Fruit fly (Drosophila melanogaster) whole organism, embryonic: ENCODE measurements around the gene caup.

ENCODE experiments used
- Aef1 ChIP-seq: fragments of 200-800 bp; sonication (Bioruptor generic); IDR thresholded peaks from 3 replicates; pipeline ENCODE4 v1.3.6; 2022; ENCODE audit warnings: missing biosample characterization, missing genetic modification characterization
- Asciz ChIP-seq: fragments of 200-800 bp; sonication (Bioruptor generic); optimal IDR thresholded peaks from 2 replicates; lab custom pipeline; 2017; ENCODE audit warnings: missing biosample characterization, mild to moderate bottlenecking, missing genetic modification characterization, missing genetic modification reagents
- B-H1 ChIP-seq: fragments of 200-800 bp; sonication (Bioruptor generic); IDR thresholded peaks from 3 replicates; pipeline ENCODE4 v1.3.6; 2022; ENCODE audit warnings: missing biosample characterization, missing genetic modification characterization
- CG10209 ChIP-seq: fragments of 200-800 bp; sonication (Bioruptor generic); optimal IDR thresholded peaks from 3 replicates; lab custom pipeline; 2017; ENCODE audit warnings: missing biosample characterization, mild to moderate bottlenecking, missing genetic modification characterization, missing genetic modification reagents
- CG11504 ChIP-seq: fragments of 200-800 bp; sonication (Bioruptor generic); optimal IDR thresholded peaks from 3 replicates; lab custom pipeline; 2019; ENCODE audit warnings: missing biosample characterization, mild to moderate bottlenecking, missing genetic modification characterization, moderate library complexity
- CG12391 ChIP-seq: fragments of 200-800 bp; sonication (Bioruptor generic); optimal IDR thresholded peaks from 3 replicates; lab custom pipeline; 2018; ENCODE audit warnings: missing biosample characterization, mild to moderate bottlenecking, missing genetic modification characterization, moderate library complexity
- CG14441 ChIP-seq: fragments of 200-800 bp; sonication (Bioruptor generic); IDR thresholded peaks from 2 replicates; pipeline ENCODE4 v1.3.6; 2022; ENCODE audit warnings: missing biosample characterization, missing genetic modification characterization
- CG17802 ChIP-seq: fragments of 200-800 bp; sonication (Bioruptor generic); optimal IDR thresholded peaks from 2 replicates; lab custom pipeline; 2018; ENCODE audit warnings: missing biosample characterization, mild to moderate bottlenecking, missing genetic modification characterization, moderate library complexity
- CG17829 ChIP-seq: fragments of 200-800 bp; optimal IDR thresholded peaks from 2 replicates; lab custom pipeline; 2019; ENCODE audit warnings: missing biosample characterization, mild to moderate bottlenecking, missing genetic modification characterization, moderate library complexity
- CG18262 ChIP-seq: fragments of 200-800 bp; optimal IDR thresholded peaks from 3 replicates; lab custom pipeline; 2019; ENCODE audit warnings: missing biosample characterization, mild to moderate bottlenecking, missing genetic modification characterization, moderate library complexity
- CG30403 ChIP-seq: fragments of 200-800 bp; sonication (Bioruptor generic); optimal IDR thresholded peaks from 3 replicates; lab custom pipeline; 2016; ENCODE audit warnings: missing biosample characterization, missing genetic modification characterization
- CG31441 ChIP-seq: fragments of 200-800 bp; sonication (Bioruptor generic); IDR thresholded peaks from 2 replicates; pipeline ENCODE4 v1.3.6; 2022; ENCODE audit warnings: missing biosample characterization, missing genetic modification characterization
- CG3281 ChIP-seq: fragments of 200-800 bp; sonication (Bioruptor generic); optimal IDR thresholded peaks from 3 replicates; lab custom pipeline; 2017; ENCODE audit warnings: missing biosample characterization, mild to moderate bottlenecking, missing genetic modification characterization
- CG33557 ChIP-seq: fragments of 200-800 bp; sonication (Bioruptor generic); optimal IDR thresholded peaks from 2 replicates; lab custom pipeline; 2019; ENCODE audit warnings: missing biosample characterization, mild to moderate bottlenecking, missing genetic modification characterization, moderate library complexity
- CG3407 ChIP-seq: fragments of 200-800 bp; sonication (Bioruptor generic); optimal IDR thresholded peaks from 2 replicates; lab custom pipeline; 2018; ENCODE audit warnings: missing biosample characterization, mild to moderate bottlenecking, missing genetic modification characterization
- CG4328 ChIP-seq: fragments of 200-800 bp; sonication (Bioruptor generic); optimal IDR thresholded peaks from 3 replicates; lab custom pipeline; 2017; ENCODE audit warnings: missing biosample characterization, missing genetic modification reagents, missing genetic modification characterization
- CG4617 ChIP-seq: fragments of 200-800 bp; sonication (Bioruptor generic); optimal IDR thresholded peaks from 3 replicates; lab custom pipeline; 2016; ENCODE audit warnings: missing biosample characterization, missing genetic modification characterization, borderline replicate concordance
- CG4707 ChIP-seq: fragments of 200-800 bp; sonication (Bioruptor generic); optimal IDR thresholded peaks from 2 replicates; lab custom pipeline; 2018; ENCODE audit warnings: missing biosample characterization, mild to moderate bottlenecking, missing genetic modification characterization, moderate library complexity
- CG4730 ChIP-seq: fragments of 200-800 bp; sonication (Bioruptor generic); IDR thresholded peaks from 2 replicates; pipeline ENCODE4 v1.3.6; 2022; ENCODE audit warnings: missing biosample characterization, missing genetic modification characterization
- CG4820 ChIP-seq: fragments of 200-800 bp; sonication (Bioruptor generic); optimal IDR thresholded peaks from 3 replicates; lab custom pipeline; 2016; ENCODE audit warnings: missing biosample characterization, missing genetic modification characterization
- CG6813 ChIP-seq: fragments of 200-800 bp; sonication (Bioruptor generic); optimal IDR thresholded peaks from 2 replicates; lab custom pipeline; 2017; ENCODE audit warnings: missing biosample characterization, missing genetic modification characterization, mild to moderate bottlenecking, moderate library complexity, missing genetic modification reagents
- CG8359 ChIP-seq: fragments of 200-800 bp; sonication (Bioruptor generic); optimal IDR thresholded peaks from 2 replicates; lab custom pipeline; 2017; ENCODE audit warnings: missing biosample characterization, mild to moderate bottlenecking, missing genetic modification characterization, borderline replicate concordance
- CG9437 ChIP-seq: fragments of 200-800 bp; sonication (Bioruptor generic); optimal IDR thresholded peaks from 2 replicates; lab custom pipeline; 2018; ENCODE audit warnings: missing biosample characterization, mild to moderate bottlenecking, missing genetic modification characterization
- CTCF ChIP-seq: fragments of 200-800 bp; sonication (Bioruptor generic); optimal IDR thresholded peaks from 2 replicates; lab custom pipeline; 2017; ENCODE audit warnings: missing biosample characterization, mild to moderate bottlenecking, missing genetic modification characterization, moderate library complexity
- CoRest ChIP-seq: fragments of 200-800 bp; sonication (Bioruptor generic); optimal IDR thresholded peaks from 3 replicates; lab custom pipeline; 2018; ENCODE audit warnings: missing biosample characterization, mild to moderate bottlenecking, missing genetic modification characterization, moderate library complexity
- Doc3 ChIP-seq: fragments of 200-800 bp; sonication (Bioruptor generic); IDR thresholded peaks from 3 replicates; pipeline ENCODE4 v1.3.6; 2022; ENCODE audit warnings: missing biosample characterization, missing genetic modification characterization; ENCODE audit not compliant: partially characterized antibody
- Hr51 ChIP-seq, 2 experiments: fragments of 200-800 bp; sonication (Bioruptor generic); optimal IDR thresholded peaks; 2 replicates in 1 of 2; 3 replicates in 1 of 2; lab custom pipeline; 2016 to 2018; ENCODE audit warnings: missing biosample characterization in 2 of 2, missing genetic modification characterization in 2 of 2, mild to moderate bottlenecking in 1 of 2, moderate library complexity in 1 of 2
- MTF-1 ChIP-seq: fragments of 200-800 bp; sonication (Bioruptor generic); optimal IDR thresholded peaks from 2 replicates; lab custom pipeline; 2018; ENCODE audit warnings: missing biosample characterization, mild to moderate bottlenecking, missing genetic modification characterization, borderline replicate concordance
- Meics ChIP-seq: fragments of 200-800 bp; sonication (Bioruptor generic); optimal IDR thresholded peaks from 2 replicates; lab custom pipeline; 2017; ENCODE audit warnings: missing biosample characterization, mild to moderate bottlenecking, missing genetic modification characterization
- Nf-YA ChIP-seq: fragments of 200-800 bp; sonication (Bioruptor generic); IDR thresholded peaks from 2 replicates; pipeline ENCODE4 v1.3.6; 2022; ENCODE audit warnings: missing biosample characterization, missing genetic modification characterization
- Ptx1 ChIP-seq: fragments of 200-800 bp; sonication (Bioruptor generic); IDR thresholded peaks from 2 replicates; pipeline ENCODE4 v1.3.6; 2022; ENCODE audit warnings: missing biosample characterization, missing genetic modification characterization
- Sox100B ChIP-seq: fragments of 200-800 bp; sonication (Bioruptor generic); optimal IDR thresholded peaks from 3 replicates; lab custom pipeline; 2018; ENCODE audit warnings: missing biosample characterization, mild to moderate bottlenecking, missing genetic modification characterization
- Xbp1 ChIP-seq: fragments of 200-800 bp; sonication (Bioruptor generic); optimal IDR thresholded peaks from 3 replicates; lab custom pipeline; 2016; ENCODE audit warnings: missing biosample characterization, mild to moderate bottlenecking, missing genetic modification characterization
- bcd ChIP-seq: fragments of 200-800 bp; sonication (Bioruptor generic); optimal IDR thresholded peaks from 2 replicates; lab custom pipeline; 2017; ENCODE audit warnings: missing biosample characterization, mild to moderate bottlenecking, missing genetic modification characterization
- da ChIP-seq: fragments of 200-800 bp; sonication (Bioruptor generic); optimal IDR thresholded peaks from 2 replicates; lab custom pipeline; 2016; ENCODE audit warnings: missing biosample characterization, missing genetic modification characterization
- dmrt11E ChIP-seq: fragments of 200-800 bp; sonication (Bioruptor generic); optimal IDR thresholded peaks from 3 replicates; lab custom pipeline; 2018; ENCODE audit warnings: missing biosample characterization, mild to moderate bottlenecking, missing genetic modification characterization, moderate library complexity
- fd96Cb ChIP-seq: fragments of 200-800 bp; sonication (Bioruptor generic); optimal IDR thresholded peaks from 2 replicates; lab custom pipeline; 2018; ENCODE audit warnings: missing biosample characterization, mild to moderate bottlenecking, missing genetic modification characterization, moderate library complexity
- hb ChIP-seq: fragments of 200-800 bp; sonication (Bioruptor generic); IDR thresholded peaks from 3 replicates; pipeline ENCODE4 v1.3.6; 2022; ENCODE audit warnings: missing biosample characterization, missing genetic modification characterization; ENCODE audit not compliant: partially characterized antibody
- mld ChIP-seq: fragments of 200-800 bp; sonication (Bioruptor generic); IDR thresholded peaks from 3 replicates; pipeline ENCODE4 v1.3.6; 2022; ENCODE audit warnings: missing biosample characterization, missing genetic modification characterization; ENCODE audit not compliant: partially characterized antibody
- nerfin-1 ChIP-seq: fragments of 200-800 bp; sonication (Bioruptor generic); optimal IDR thresholded peaks from 3 replicates; lab custom pipeline; 2019; ENCODE audit warnings: missing biosample characterization, mild to moderate bottlenecking, missing genetic modification characterization, moderate library complexity
- nom ChIP-seq: fragments of 200-800 bp; sonication (Bioruptor generic); optimal IDR thresholded peaks from 2 replicates; lab custom pipeline; 2017; ENCODE audit warnings: missing biosample characterization, missing genetic modification characterization, mild to moderate bottlenecking, moderate library complexity, missing genetic modification reagents
- odd ChIP-seq: fragments of 200-800 bp; sonication (Bioruptor generic); optimal IDR thresholded peaks from 2 replicates; lab custom pipeline; 2017; ENCODE audit warnings: missing biosample characterization, mild to moderate bottlenecking, missing genetic modification characterization
- phol ChIP-seq: fragments of 200-800 bp; sonication (Bioruptor generic); optimal IDR thresholded peaks from 3 replicates; lab custom pipeline; 2018; ENCODE audit warnings: missing biosample characterization, mild to moderate bottlenecking, missing genetic modification characterization, moderate library complexity
- slbo ChIP-seq: fragments of 200-800 bp; sonication (Bioruptor generic); IDR thresholded peaks from 2 replicates; pipeline ENCODE4 v1.3.6; 2022; ENCODE audit warnings: missing biosample characterization, missing genetic modification characterization
- sqz ChIP-seq: fragments of 200-800 bp; sonication (Bioruptor generic); optimal IDR thresholded peaks from 3 replicates; lab custom pipeline; 2018; ENCODE audit warnings: missing biosample characterization, mild to moderate bottlenecking, missing genetic modification characterization
- tin ChIP-seq: fragments of 200-800 bp; sonication (Bioruptor generic); optimal IDR thresholded peaks from 3 replicates; lab custom pipeline; 2016; ENCODE audit warnings: missing biosample characterization, missing genetic modification characterization
- zen2 ChIP-seq: fragments of 200-800 bp; sonication (Bioruptor generic); IDR thresholded peaks from 3 replicates; pipeline ENCODE4 v1.3.6; 2022; ENCODE audit warnings: missing biosample characterization, missing genetic modification characterization; ENCODE audit not compliant: partially characterized antibody
- zf30C ChIP-seq: fragments of 200-800 bp; sonication (Bioruptor generic); optimal IDR thresholded peaks from 3 replicates; lab custom pipeline; 2018; ENCODE audit warnings: missing biosample characterization, mild to moderate bottlenecking, missing genetic modification characterization

The caup gene

dm6 chr3L:12667998-12668616 lies 58.7 kb downstream of the caup start (continued):
- TF ChIP-seq CG17802 (tag; lab: Kevin White, UChicago) (peak; percentile 29), mld (GFP tag; lab: Robert Waterston, UW) (no peak), CoRest (tag; lab: Kevin White, UChicago) (peak; percentile 43), CG4617 (GFP tag; lab: Kevin White, UChicago) (no peak), zf30C (GFP tag; lab: Kevin White, UChicago) (peak; percentile 60), CG4707 (GFP tag; lab: Kevin White, UChicago) (peak; percentile 24), Sox100B (GFP tag; lab: Kevin White, UChicago) (peak; percentile 63), sqz (GFP tag; lab: Kevin White, UChicago) (peak; percentile 54), CG4328 (GFP tag; lab: Kevin White, UChicago) (peak; percentile 40), Hr51 (GFP tag; optimal IDR thresholded peaks at IDR 0.05; lab: Kevin White, UChicago) (peak in 1 of 2 experiments; percentile 26), nerfin-1 (tag; lab: Kevin White, UChicago) (peak; percentile 20), Asciz (GFP tag; lab: Kevin White, UChicago) (peak; percentile 64), CG17829 (peak; percentile 42), CG11504 (tag; lab: Kevin White, UChicago) (peak; percentile 66), CG8359 (GFP tag; lab: Kevin White, UChicago) (peak; percentile 43), CG4730 (0 out of 2 replicates have a peak, but pooled peaks have one; percentile 42), fd96Cb (peak; percentile 44), CG4820 (GFP tag; lab: Kevin White, UChicago) (peak; percentile 9), Nf-YA (GFP tag; lab: Robert Waterston, UW) (peak; percentile 19; the same call in 1 of the 2 replicates), nom (GFP tag; lab: Kevin White, UChicago) (peak; percentile 24), phol (tag; lab: Kevin White, UChicago) (peak; percentile 50), CTCF (GFP tag; lab: Kevin White, UChicago) (peak; percentile 88), MTF-1 (peak; percentile 73), zen2 (GFP tag; lab: Robert Waterston, UW) (no peak), bcd (GFP tag; lab: Kevin White, UChicago) (peak; percentile 29), Ptx1 (peak; percentile 15), Aef1 (0 out of 3 replicates have a peak, but pooled peaks have one; percentile 18), da (no peak), CG30403 (peak; percentile 22), dmrt11E (tag; lab: Kevin White, UChicago) (peak; percentile 18), B-H1 (GFP tag; lab: Robert Waterston, UW) (no peak), CG33557 (GFP tag; lab: Kevin White, UChicago) (peak; percentile 17), CG31441 (GFP tag; lab: Robert Waterston, UW) (peak; percentile 63), Meics (GFP tag; lab: Kevin White, UChicago) (peak; percentile 25), CG9437 (no peak), CG3407 (GFP tag; lab: Kevin White, UChicago) (peak; percentile 1), Doc3 (GFP tag; lab: Robert Waterston, UW) (no peak), CG10209 (GFP tag; lab: Kevin White, UChicago) (peak; percentile 47), hb (GFP tag; lab: Robert Waterston, UW) (no peak), tin (GFP tag; lab: Kevin White, UChicago) (peak; percentile 30), CG18262 (peak; percentile 46), Xbp1 (GFP tag; lab: Kevin White, UChicago) (peak; percentile 18), CG12391 (tag; lab: Kevin White, UChicago) (peak; percentile 34), CG3281 (peak; percentile 0), odd (GFP tag; lab: Kevin White, UChicago) (no peak), CG14441 (no peak), CG6813 (peak; percentile 49), slbo (GFP tag; lab: Robert Waterston, UW) (peak; percentile 12; the same call in 1 of the 2 replicates)
